Fruit fly (Drosophila melanogaster) whole organism, pupa: ENCODE results near the gene djl.

ENCODE experiments used
- CG10348 ChIP-seq: fragments of 200-800 bp; sonication (Bioruptor generic); IDR thresholded peaks from 2 replicates; pipeline ENCODE4 v1.3.6; 2022; ENCODE audit warnings: missing biosample characterization, missing genetic modification characterization
- CG12605 ChIP-seq: fragments of 200-800 bp; sonication (Bioruptor generic); IDR thresholded peaks from 2 replicates; pipeline ENCODE4 v1.3.6; 2022; ENCODE audit warnings: missing biosample characterization, missing genetic modification characterization
- CG13204 ChIP-seq: fragments of 200-800 bp; sonication (Bioruptor generic); optimal IDR thresholded peaks from 2 replicates; lab custom pipeline; 2018; ENCODE audit warnings: missing biosample characterization, mild to moderate bottlenecking, missing genetic modification characterization, moderate library complexity
- CG32121 ChIP-seq: fragments of 200-800 bp; sonication (Bioruptor generic); IDR thresholded peaks from 2 replicates; pipeline ENCODE4 v1.3.6; 2022; ENCODE audit warnings: missing biosample characterization, missing genetic modification characterization
- D1 ChIP-seq: fragments of 200-800 bp; sonication (Bioruptor generic); optimal IDR thresholded peaks from 2 replicates; lab custom pipeline; 2018; ENCODE audit warnings: missing biosample characterization, mild to moderate bottlenecking, missing genetic modification characterization, moderate library complexity
- EcR ChIP-seq: fragments of 200-800 bp; sonication (Bioruptor generic); optimal IDR thresholded peaks from 3 replicates; lab custom pipeline; 2019; ENCODE audit warnings: missing biosample characterization, missing genetic modification characterization, mild to moderate bottlenecking, moderate library complexity, missing genetic modification reagents
- Ets98B ChIP-seq: fragments of 200-800 bp; sonication (Bioruptor generic); IDR thresholded peaks from 2 replicates; pipeline ENCODE4 v1.3.6; 2022; ENCODE audit warnings: missing biosample characterization, missing genetic modification characterization
- Snoo ChIP-seq: fragments of 200-800 bp; sonication (Bioruptor generic); optimal IDR thresholded peaks from 3 replicates; lab custom pipeline; 2017; ENCODE audit warnings: missing biosample characterization, mild to moderate bottlenecking, missing genetic modification characterization, inconsistent platforms
- fd96Ca ChIP-seq: fragments of 200-800 bp; sonication (Bioruptor generic); IDR thresholded peaks from 3 replicates; pipeline ENCODE4 v1.3.6; 2022; ENCODE audit warnings: missing biosample characterization, missing genetic modification characterization

DNA sequence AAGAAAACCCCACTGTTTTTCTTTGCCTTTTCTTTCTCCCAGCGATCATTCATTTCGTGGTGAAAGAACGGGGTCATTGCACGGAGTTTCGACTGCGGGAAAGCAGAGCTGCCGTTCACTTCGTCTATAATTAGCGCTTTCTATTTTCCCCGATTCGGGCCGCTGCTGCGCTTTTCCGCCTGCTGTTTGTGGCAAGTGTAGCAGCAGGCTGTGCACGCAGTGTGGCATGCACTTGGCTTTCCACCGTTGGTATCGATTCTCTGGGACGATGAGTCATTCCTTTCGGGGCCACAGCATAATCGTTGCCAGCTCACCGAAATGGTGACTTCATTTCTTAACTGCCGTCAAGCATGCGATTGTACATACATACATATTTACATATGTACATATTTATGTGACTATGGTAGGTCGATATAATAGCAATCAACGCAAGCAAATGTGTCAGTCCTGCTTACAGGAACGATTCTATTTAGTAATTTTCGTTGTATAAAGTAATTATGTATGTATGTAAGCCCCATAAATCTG lies 28.3 kb downstream of the djl start:
- no peak for TF ChIP-seq CG13204 (GFP tag; lab: Kevin White, UChicago)
- no peak; the same call in 1 of the 2 replicates for TF ChIP-seq Ets98B (GFP tag; lab: Robert Waterston, UW)
- TF ChIP-seq CG10348 (GFP tag; lab: Robert Waterston, UW), result no peak
- TF ChIP-seq EcR, result peak; percentile 86
- TF ChIP-seq CG12605 (GFP tag; lab: Robert Waterston, UW), result no peak
- TF ChIP-seq CG32121 (GFP tag; lab: Robert Waterston, UW), result no peak
- no peak for TF ChIP-seq D1 (tag; lab: Kevin White, UChicago)
- TF ChIP-seq Snoo (tag; lab: Kevin White, UChicago), result no peak
- peak; percentile 53; the same call in 1 of the 3 replicates for TF ChIP-seq fd96Ca (GFP tag; lab: Robert Waterston, UW)
